Worm (Caenorhabditis elegans): ENCODE data around the gene F47D12.7.

Gene F47D12.7

DNA sequence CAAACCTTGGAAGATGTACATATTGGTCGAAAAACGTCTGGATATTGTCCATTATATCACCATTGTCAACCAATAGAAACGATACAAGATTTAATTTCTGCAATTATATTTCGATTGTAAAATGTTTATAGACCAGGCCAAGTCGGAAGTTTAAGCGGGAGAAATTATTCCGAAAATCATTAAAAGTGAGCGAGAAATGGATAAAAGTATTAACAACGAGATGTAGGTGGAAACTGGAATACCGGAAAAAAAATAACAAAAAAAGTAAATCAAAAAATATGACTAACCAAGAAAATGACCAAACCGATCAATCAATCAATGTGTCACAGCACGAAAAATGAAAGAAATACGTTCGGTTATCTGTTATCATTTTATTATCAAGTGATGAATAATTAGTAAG is 8.6 kb downstream of the F47D12.7 start, which contains the start of gene F47D12.6:
F47D12.6 (minus strand) TSS at position 101 of the 400 bp plus-strand sequence.
- TF ChIP-seq tbx-11 (GFP tag; IDR thresholded peaks at IDR 0.05) (no peak), B0310.2 (tag; optimal IDR thresholded peaks at IDR 0.05) (no peak), hmg-4 (GFP tag; optimal IDR thresholded peaks at IDR 0.05) (no peak), ama-1 (optimal IDR thresholded peaks at IDR 0.05) (no peak), sea-1 (GFP tag; conservative IDR thresholded peaks at IDR 0.05) (no peak), ets-7 (tag; optimal IDR thresholded peaks at IDR 0.05) (no peak), hmbx-1 (tag; optimal IDR thresholded peaks at IDR 0.05) (no peak), ceh-13 (GFP tag; optimal IDR thresholded peaks at IDR 0.05) (no peak), scrt-1 (GFP tag; IDR thresholded peaks at IDR 0.05) (no peak), tbx-37 (GFP tag; conservative IDR thresholded peaks at IDR 0.05) (no peak), pes-1 (GFP tag; IDR thresholded peaks at IDR 0.05) (no peak), flt-1 (GFP tag; IDR thresholded peaks at IDR 0.05) (no peak), F13C5.2 (tag; optimal IDR thresholded peaks at IDR 0.05) (no peak)

DNA sequence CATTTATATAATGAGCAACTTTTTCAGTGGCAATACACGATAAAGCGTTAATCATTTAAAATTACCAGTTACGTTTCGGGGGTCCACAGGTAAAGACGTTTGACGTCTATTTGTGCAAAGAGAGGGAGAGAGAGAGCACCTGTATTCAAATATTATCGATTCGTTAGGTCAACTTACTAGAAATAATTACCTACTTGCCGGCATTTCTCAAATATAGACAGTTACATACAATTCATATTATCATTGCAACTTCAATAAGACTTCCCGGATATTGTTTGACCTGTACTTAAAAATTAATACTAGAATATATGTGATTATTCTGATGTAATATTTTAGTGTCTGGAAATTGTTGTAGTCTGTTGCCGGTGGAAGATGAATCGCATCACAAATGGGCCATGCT is 9.9 kb downstream of the F47D12.7 start, which contains the start of gene gadr-3:
gadr-3 (minus strand) TSS at position 101 of the 400 bp plus-strand sequence.
- TF ChIP-seq tbx-11 (GFP tag; IDR thresholded peaks at IDR 0.05) (no peak), hmg-4 (GFP tag; optimal IDR thresholded peaks at IDR 0.05) (no peak), ama-1 (optimal IDR thresholded peaks at IDR 0.05) (no peak), ets-7 (tag; optimal IDR thresholded peaks at IDR 0.05) (no peak)

DNA sequence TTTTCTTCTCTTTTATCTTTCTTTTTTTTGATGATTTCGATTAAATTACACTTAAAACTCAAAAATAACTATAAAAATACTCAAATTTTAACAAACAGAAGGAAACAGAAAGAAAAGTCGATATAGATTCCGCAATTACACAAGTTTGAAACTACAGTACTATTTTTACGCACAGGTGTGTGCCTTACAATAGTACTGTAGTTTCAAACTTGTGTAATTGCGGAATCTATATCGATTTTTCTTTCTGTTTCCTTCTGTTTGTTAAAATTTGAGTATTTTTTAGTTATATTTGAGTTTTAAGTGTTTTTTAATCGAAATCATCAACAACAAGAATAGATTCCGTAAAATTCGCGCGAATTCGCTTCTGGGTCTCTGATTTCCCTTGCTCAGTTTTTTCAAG is 12.8 kb downstream of the F47D12.7 start:
- TF ChIP-seq sea-1 (GFP tag; conservative IDR thresholded peaks at IDR 0.05): no peak

DNA sequence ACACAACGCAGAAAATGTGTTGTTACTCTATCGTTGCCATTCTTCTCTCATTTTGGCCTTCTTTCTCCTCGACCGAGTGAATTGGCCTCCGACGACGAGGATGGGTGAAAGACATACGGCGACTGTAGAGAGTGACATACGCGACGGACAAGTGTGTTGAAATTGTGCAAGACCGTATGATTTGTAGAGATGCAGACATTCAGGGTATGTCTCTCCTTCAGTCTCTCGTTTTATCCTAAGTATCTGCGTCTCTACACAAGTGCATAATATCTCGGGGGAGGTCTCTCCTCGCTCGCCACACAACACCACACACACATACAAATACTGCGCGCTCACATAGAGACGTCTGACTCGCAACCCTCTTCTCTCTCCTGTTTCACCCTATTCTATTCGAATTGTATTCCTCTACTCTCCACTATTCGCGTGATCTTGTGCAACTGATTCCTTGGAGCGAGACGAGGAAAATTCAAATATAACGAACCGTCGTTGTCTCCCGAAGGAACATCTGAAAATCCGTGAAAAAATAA is 15.7 kb downstream of the F47D12.7 start, which contains the start of gene hmg-1.2:
hmg-1.2 (plus strand) TSS at position 311 of the 527 bp plus-strand sequence.
- TF ChIP-seq ceh-13 (GFP tag; optimal IDR thresholded peaks at IDR 0.05) (no peak), hmg-4 (GFP tag; optimal IDR thresholded peaks at IDR 0.05) (peak; percentile 87), scrt-1 (GFP tag; IDR thresholded peaks at IDR 0.05) (no peak), F13C5.2 (tag; optimal IDR thresholded peaks at IDR 0.05) (peak; percentile 24)

DNA sequence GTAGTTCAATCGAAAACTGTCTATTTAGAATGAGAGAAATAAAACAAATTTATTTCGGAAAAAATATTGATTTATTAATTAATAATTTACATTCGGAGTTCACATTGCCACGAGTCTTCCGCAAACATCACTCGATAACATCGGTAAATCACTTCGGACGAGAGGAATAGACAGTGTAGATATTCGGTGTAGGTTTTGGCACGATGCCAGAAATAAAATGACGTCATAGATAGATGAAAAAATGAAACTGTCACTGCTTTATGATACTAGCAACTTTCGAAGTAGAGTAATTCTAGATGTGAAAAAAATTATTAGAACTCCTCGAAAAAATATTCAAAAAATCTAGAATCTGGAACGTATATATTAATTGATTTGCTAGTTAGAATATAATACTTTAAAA is 16.4 kb downstream of the F47D12.7 start:
- TF ChIP-seq ets-7 (tag; optimal IDR thresholded peaks at IDR 0.05) (no peak), hmbx-1 (tag; optimal IDR thresholded peaks at IDR 0.05) (no peak), tbx-11 (GFP tag; IDR thresholded peaks at IDR 0.05) (no peak), hmg-4 (GFP tag; optimal IDR thresholded peaks at IDR 0.05) (no peak), pes-1 (GFP tag; IDR thresholded peaks at IDR 0.05) (no peak), ceh-36 (tag; optimal IDR thresholded peaks at IDR 0.05) (no peak), aly-1 (tag; optimal IDR thresholded peaks at IDR 0.05) (no peak), ceh-13 (GFP tag; optimal IDR thresholded peaks at IDR 0.05) (no peak), F13C5.2 (tag; optimal IDR thresholded peaks at IDR 0.05) (no peak), B0310.2 (tag; optimal IDR thresholded peaks at IDR 0.05) (no peak), hnd-1 (tag; optimal IDR thresholded peaks at IDR 0.05) (no peak), scrt-1 (GFP tag; IDR thresholded peaks at IDR 0.05) (no peak), tbx-37 (GFP tag; conservative IDR thresholded peaks at IDR 0.05) (no peak), sea-1 (GFP tag; conservative IDR thresholded peaks at IDR 0.05) (no peak), tra-4 (tag; optimal IDR thresholded peaks at IDR 0.05) (no peak), ama-1 (optimal IDR thresholded peaks at IDR 0.05) (no peak), flt-1 (GFP tag; IDR thresholded peaks at IDR 0.05) (no peak)

DNA sequence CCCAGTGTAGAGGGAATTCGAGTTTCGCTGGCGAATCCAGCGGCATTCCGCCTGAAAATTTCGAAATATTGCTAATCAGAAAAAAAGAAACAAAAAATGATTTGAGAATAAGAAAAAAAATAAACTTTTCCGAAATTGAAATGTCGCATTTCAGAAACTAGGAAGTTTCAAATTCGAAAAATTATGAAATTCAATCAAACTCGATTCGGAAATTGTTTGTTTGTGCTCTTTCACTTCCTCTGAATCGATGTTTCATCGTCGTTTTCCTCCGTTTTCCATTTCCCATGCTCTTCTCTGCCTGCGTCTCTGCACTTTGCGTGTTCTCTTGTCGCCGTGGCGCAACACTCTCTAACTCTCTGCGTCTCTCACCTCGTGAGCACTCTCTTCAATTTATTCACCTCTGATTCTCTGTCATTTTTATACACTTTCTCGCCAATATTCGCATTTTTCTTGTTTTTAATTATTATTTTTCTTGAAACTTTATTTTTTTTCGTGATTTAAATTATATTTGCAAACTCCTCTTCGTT is 17.5 kb downstream of the F47D12.7 start, which contains the start of gene C18F10.7:
C18F10.7 (minus strand) TSS at position 51 of the 527 bp plus-strand sequence.
- TF ChIP-seq sea-1 (GFP tag; conservative IDR thresholded peaks at IDR 0.05): no peak
- TF ChIP-seq hmbx-1 (tag; optimal IDR thresholded peaks at IDR 0.05): no peak
- TF ChIP-seq scrt-1 (GFP tag; IDR thresholded peaks at IDR 0.05): no peak
- no peak for TF ChIP-seq hnd-1 (tag; optimal IDR thresholded peaks at IDR 0.05)
- no peak for TF ChIP-seq ceh-13 (GFP tag; optimal IDR thresholded peaks at IDR 0.05)
- no peak for TF ChIP-seq tbx-11 (GFP tag; IDR thresholded peaks at IDR 0.05)
- TF ChIP-seq ceh-36 (tag; optimal IDR thresholded peaks at IDR 0.05): no peak
- TF ChIP-seq flt-1 (GFP tag; IDR thresholded peaks at IDR 0.05): no peak
- no peak for TF ChIP-seq F13C5.2 (tag; optimal IDR thresholded peaks at IDR 0.05)
- TF ChIP-seq ets-7 (tag; optimal IDR thresholded peaks at IDR 0.05): no peak
- TF ChIP-seq tbx-37 (GFP tag; conservative IDR thresholded peaks at IDR 0.05): no peak
- TF ChIP-seq ama-1 (optimal IDR thresholded peaks at IDR 0.05): no peak
- no peak for TF ChIP-seq hmg-4 (GFP tag; optimal IDR thresholded peaks at IDR 0.05)

DNA sequence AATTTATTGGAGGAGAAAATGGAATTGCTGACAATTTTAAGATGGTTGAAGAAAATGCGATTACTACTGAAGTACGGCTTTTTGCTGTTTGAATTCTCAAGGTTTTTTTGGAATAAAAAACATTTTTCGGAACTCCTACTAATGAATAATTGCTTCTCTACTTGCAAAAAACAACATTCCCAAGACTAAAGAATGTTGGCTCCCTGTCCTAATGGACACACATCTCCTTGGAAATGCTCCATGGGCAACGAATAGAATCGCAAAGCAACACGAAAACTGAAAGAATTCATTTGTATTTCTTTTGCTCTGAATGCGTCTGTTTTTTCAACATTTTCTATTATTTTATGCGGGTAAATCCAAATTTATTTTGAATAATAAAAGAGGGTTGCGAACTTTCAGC is 23.0 kb downstream of the F47D12.7 start, which contains the start of gene C18F10.2:
C18F10.2 (plus strand) TSS at position 301 of the 400 bp plus-strand sequence.
- no peak for TF ChIP-seq flt-1 (GFP tag; IDR thresholded peaks at IDR 0.05)
- TF ChIP-seq tbx-11 (GFP tag; IDR thresholded peaks at IDR 0.05): no peak
- no peak for TF ChIP-seq tbx-37 (GFP tag; conservative IDR thresholded peaks at IDR 0.05)
- TF ChIP-seq tra-4 (tag; optimal IDR thresholded peaks at IDR 0.05): no peak
- TF ChIP-seq ets-7 (tag; optimal IDR thresholded peaks at IDR 0.05): no peak
- TF ChIP-seq ceh-13 (GFP tag; optimal IDR thresholded peaks at IDR 0.05): no peak
- no peak for TF ChIP-seq ama-1 (optimal IDR thresholded peaks at IDR 0.05)
- no peak for TF ChIP-seq hmg-4 (GFP tag; optimal IDR thresholded peaks at IDR 0.05)
- no peak for TF ChIP-seq pes-1 (GFP tag; IDR thresholded peaks at IDR 0.05)
- no peak for TF ChIP-seq hnd-1 (tag; optimal IDR thresholded peaks at IDR 0.05)
- TF ChIP-seq ceh-36 (tag; optimal IDR thresholded peaks at IDR 0.05): no peak
- no peak for TF ChIP-seq B0310.2 (tag; optimal IDR thresholded peaks at IDR 0.05)
- no peak for TF ChIP-seq F13C5.2 (tag; optimal IDR thresholded peaks at IDR 0.05)
- TF ChIP-seq aly-1 (tag; optimal IDR thresholded peaks at IDR 0.05): no peak
- no peak for TF ChIP-seq scrt-1 (GFP tag; IDR thresholded peaks at IDR 0.05)
- no peak for TF ChIP-seq hmbx-1 (tag; optimal IDR thresholded peaks at IDR 0.05)
- no peak for TF ChIP-seq sea-1 (GFP tag; conservative IDR thresholded peaks at IDR 0.05)

DNA sequence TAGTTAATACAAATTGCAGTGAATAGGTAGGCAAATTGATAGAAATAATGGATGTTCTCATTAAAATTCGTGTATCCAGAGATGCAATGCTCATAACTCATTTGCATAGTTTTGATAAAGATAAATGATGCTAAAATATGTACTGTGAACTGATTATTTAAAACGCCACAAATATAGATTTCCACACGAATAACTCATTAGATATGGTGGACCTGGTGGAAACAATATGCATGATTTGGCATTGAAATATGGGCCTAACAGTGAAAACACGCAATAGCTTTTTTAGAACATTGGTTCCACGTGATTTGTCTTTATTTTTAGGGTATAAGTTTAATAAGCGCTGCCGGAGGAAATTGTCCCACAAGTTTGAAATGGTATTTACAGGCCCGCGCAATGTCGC is 25.5 kb downstream of the F47D12.7 start, which contains the start of gene srg-3:
srg-3 (minus strand) TSS at position 101 of the 400 bp plus-strand sequence.
- TF ChIP-seq ama-1 (optimal IDR thresholded peaks at IDR 0.05) (no peak), hmbx-1 (tag; optimal IDR thresholded peaks at IDR 0.05) (no peak), flt-1 (GFP tag; IDR thresholded peaks at IDR 0.05) (no peak), hnd-1 (tag; optimal IDR thresholded peaks at IDR 0.05) (no peak), hmg-4 (GFP tag; optimal IDR thresholded peaks at IDR 0.05) (no peak), sea-1 (GFP tag; conservative IDR thresholded peaks at IDR 0.05) (no peak), B0310.2 (tag; optimal IDR thresholded peaks at IDR 0.05) (no peak)

Measured in whole organism, early embryonic.